Worm (Caenorhabditis elegans) whole organism, L1 larva: Measurements from ENCODE around the gene slc-17.1.

Experiments
- C04F5.9 ChIP-seq: sonication (generic microtip); optimal IDR thresholded peaks from 2 replicates; lab custom pipeline; 2016; ENCODE audit warnings: missing genetic modification characterization, missing compliant biosample characterization
- C16A3.4 ChIP-seq: fragments of 150-350 bp; optimal IDR thresholded peaks from 2 replicates; lab custom pipeline; 2014; ENCODE audit warnings: missing biosample characterization, missing genetic modification characterization
- F16B12.6 ChIP-seq: fragments of 150-350 bp; optimal IDR thresholded peaks from 2 replicates; lab custom pipeline; 2014; ENCODE audit warnings: missing biosample characterization, missing genetic modification characterization
- alr-1 ChIP-seq: fragments of 200-800 bp; sonication (Bioruptor generic); optimal IDR thresholded peaks from 2 replicates; lab custom pipeline; 2018; ENCODE audit warnings: borderline replicate concordance, mild to moderate bottlenecking, missing genetic modification characterization, missing compliant biosample characterization
- aly-2 ChIP-seq: fragments of 150-350 bp; optimal IDR thresholded peaks from 2 replicates; lab custom pipeline; 2014; ENCODE audit warnings: missing biosample characterization, missing genetic modification characterization
- ceh-63 ChIP-seq: fragments of 200-800 bp; sonication (Bioruptor generic); optimal IDR thresholded peaks from 2 replicates; lab custom pipeline; 2018; ENCODE audit warnings: mild to moderate bottlenecking, missing genetic modification characterization, missing compliant biosample characterization
- ceh-88 ChIP-seq: fragments of 200-800 bp; sonication (Bioruptor generic); IDR thresholded peaks from 2 replicates; pipeline ENCODE4 v1.3.6; 2022; ENCODE audit warnings: missing genetic modification characterization, missing compliant biosample characterization
- dpl-1 ChIP-seq, 3 experiments: fragments of 150-350 bp in 2 of 3; sonication (generic microtip) in 1 of 3; optimal IDR thresholded peaks; 2 replicates each; lab custom pipeline; 2014 to 2017; ENCODE audit warnings: missing biosample characterization in 3 of 3, missing genetic modification characterization in 3 of 3, missing genetic modification reagents in 3 of 3
- efl-1 ChIP-seq, 4 experiments: fragments of 150-350 bp; optimal IDR thresholded peaks in 3 of 4; peaks in 1 of 4; 1 replicate in 1 of 4; 2 replicates in 3 of 4; lab custom pipeline; 2014; ENCODE audit warnings: missing biosample characterization in 2 of 4, missing genetic modification characterization in 2 of 4, missing genetic modification reagents in 2 of 4
- efl-3 ChIP-seq: fragments of 200-800 bp; sonication (Bioruptor generic); optimal IDR thresholded peaks from 2 replicates; lab custom pipeline; 2018; ENCODE audit warnings: mild to moderate bottlenecking, missing genetic modification characterization, missing compliant biosample characterization
- egl-13 ChIP-seq: sonication (generic microtip); optimal IDR thresholded peaks from 2 replicates; lab custom pipeline; 2016; ENCODE audit warnings: missing genotype, missing genetic modification reagents, missing genetic modification characterization, missing compliant biosample characterization
- elt-3 ChIP-seq, 6 experiments: fragments of 150-350 bp in 1 of 6; sonication (generic microtip); optimal IDR thresholded peaks; 2 replicates each; lab custom pipeline; 2017 to 2018; ENCODE audit warnings: missing biosample characterization in 6 of 6, missing genetic modification characterization in 6 of 6, inconsistent platforms in 1 of 6
- ets-5 ChIP-seq: fragments of 200-800 bp; sonication (Bioruptor generic); IDR thresholded peaks from 2 replicates; pipeline ENCODE4 v1.3.6; 2022; ENCODE audit warnings: missing genetic modification characterization, missing compliant biosample characterization
- fkh-10 ChIP-seq: sonication (generic microtip); optimal IDR thresholded peaks from 2 replicates; lab custom pipeline; 2017; ENCODE audit warnings: missing biosample characterization, missing genetic modification reagents, missing genetic modification characterization
- grh-1 ChIP-seq: fragments of 200-800 bp; sonication (Bioruptor generic); IDR thresholded peaks from 2 replicates; pipeline ENCODE4 v1.3.6; 2022; ENCODE audit warnings: missing genetic modification reagents, missing genetic modification characterization, missing compliant biosample characterization
- hlh-17 ChIP-seq: fragments of 200-800 bp; sonication (Bioruptor generic); optimal IDR thresholded peaks from 2 replicates; lab custom pipeline; 2018; ENCODE audit warnings: missing genetic modification characterization, mild to moderate bottlenecking, missing compliant biosample characterization, moderate library complexity, borderline replicate concordance
- hlh-4 ChIP-seq: sonication (generic microtip); optimal IDR thresholded peaks from 2 replicates; lab custom pipeline; 2016; ENCODE audit warnings: mild to moderate bottlenecking, missing genetic modification characterization, missing compliant biosample characterization
- hpl-2 ChIP-seq: fragments of 150-350 bp; optimal IDR thresholded peaks from 2 replicates; lab custom pipeline; 2014; ENCODE audit warnings: missing biosample characterization, missing genetic modification reagents, missing genetic modification characterization
- irx-1 ChIP-seq: sonication (generic microtip); optimal IDR thresholded peaks from 2 replicates; lab custom pipeline; 2016; ENCODE audit warnings: missing genetic modification characterization, missing compliant biosample characterization
- isw-1 ChIP-seq: fragments of 200-800 bp; sonication (Bioruptor generic); IDR thresholded peaks from 2 replicates; pipeline ENCODE4 v1.3.6; 2022; ENCODE audit warnings: missing genetic modification characterization, missing compliant biosample characterization
- jun-1 ChIP-seq: fragments of 150-350 bp; optimal IDR thresholded peaks from 2 replicates; lab custom pipeline; 2014; ENCODE audit warnings: missing biosample characterization, missing genetic modification reagents, missing genetic modification characterization
- lin-14 ChIP-seq: fragments of 200-800 bp; sonication (Bioruptor generic); optimal IDR thresholded peaks from 2 replicates; lab custom pipeline; 2018; ENCODE audit warnings: mild to moderate bottlenecking, missing genetic modification characterization, moderate library complexity, missing compliant biosample characterization
- lin-39 ChIP-seq: fragments of 150-350 bp; optimal IDR thresholded peaks from 2 replicates; lab custom pipeline; 2014; ENCODE audit warnings: missing biosample characterization, missing genetic modification reagents, missing genetic modification characterization
- lir-3 ChIP-seq: sonication (generic microtip); optimal IDR thresholded peaks from 2 replicates; lab custom pipeline; 2016; ENCODE audit warnings: mild to moderate bottlenecking, missing genetic modification characterization, moderate library complexity, missing compliant biosample characterization; ENCODE audit not compliant: poor library complexity
- mdl-1 ChIP-seq, 2 experiments: fragments of 150-350 bp; optimal IDR thresholded peaks; 2 replicates each; lab custom pipeline; 2014 to 2017; ENCODE audit warnings: missing biosample characterization in 2 of 2, missing genetic modification characterization in 2 of 2, inconsistent platforms in 1 of 2
- mef-2 ChIP-seq: fragments of 150-350 bp; optimal IDR thresholded peaks from 2 replicates; lab custom pipeline; 2014; ENCODE audit warnings: missing biosample characterization, missing genetic modification characterization
- nhr-11 ChIP-seq: fragments of 150-350 bp; optimal IDR thresholded peaks from 2 replicates; lab custom pipeline; 2014; ENCODE audit warnings: missing biosample characterization, missing genetic modification characterization
- nhr-20 ChIP-seq: sonication (generic microtip); optimal IDR thresholded peaks from 2 replicates; lab custom pipeline; 2016; ENCODE audit warnings: mild to moderate bottlenecking, missing genetic modification characterization, missing compliant biosample characterization
- nhr-71 ChIP-seq: sonication (generic microtip); optimal IDR thresholded peaks from 2 replicates; lab custom pipeline; 2016; ENCODE audit warnings: mild to moderate bottlenecking, missing genetic modification characterization, moderate library complexity, missing compliant biosample characterization
- nhr-84 ChIP-seq: sonication (generic microtip); optimal IDR thresholded peaks from 2 replicates; lab custom pipeline; 2017; ENCODE audit warnings: missing biosample characterization, missing genetic modification characterization
- nhr-85 ChIP-seq: sonication (generic microtip); peaks from one replicate; lab custom pipeline; 2016; ENCODE audit warnings: missing genetic modification characterization, inconsistent platforms, missing compliant biosample characterization
- nhr-90 ChIP-seq: sonication (generic microtip); optimal IDR thresholded peaks from 2 replicates; lab custom pipeline; 2016; ENCODE audit warnings: mild to moderate bottlenecking, missing genetic modification characterization, missing compliant biosample characterization; ENCODE audit not compliant: poor library complexity
- pag-3 ChIP-seq: sonication (generic microtip); optimal IDR thresholded peaks from 2 replicates; lab custom pipeline; 2017; ENCODE audit warnings: missing genetic modification characterization, mild to moderate bottlenecking, missing compliant biosample characterization, antibody characterized with exemption, borderline replicate concordance; ENCODE audit not compliant: insufficient read depth
- rnt-1 ChIP-seq: sonication (generic microtip); optimal IDR thresholded peaks from 2 replicates; lab custom pipeline; 2016; ENCODE audit warnings: mild to moderate bottlenecking, missing genetic modification characterization, moderate library complexity, missing compliant biosample characterization
- snpc-4 ChIP-seq: fragments of 150-350 bp; optimal IDR thresholded peaks from 2 replicates; lab custom pipeline; 2014; ENCODE audit warnings: missing biosample characterization, missing genetic modification characterization
- snu-23 ChIP-seq: sonication (generic microtip); optimal IDR thresholded peaks from 2 replicates; lab custom pipeline; 2016; ENCODE audit warnings: missing genetic modification characterization, missing compliant biosample characterization
- sox-4 ChIP-seq: sonication (generic microtip); optimal IDR thresholded peaks from 2 replicates; lab custom pipeline; 2016; ENCODE audit warnings: missing genetic modification characterization, missing compliant biosample characterization
- sup-37 ChIP-seq: fragments of 200-800 bp; sonication (Bioruptor generic); optimal IDR thresholded peaks from 2 replicates; lab custom pipeline; 2018; ENCODE audit warnings: mild to moderate bottlenecking, missing genetic modification characterization, missing compliant biosample characterization
- tbx-2 ChIP-seq: sonication (generic microtip); optimal IDR thresholded peaks from 2 replicates; lab custom pipeline; 2016; ENCODE audit warnings: missing genetic modification characterization, missing compliant biosample characterization
- unc-30 ChIP-seq: sonication (generic microtip); optimal IDR thresholded peaks from 2 replicates; lab custom pipeline; 2017; ENCODE audit warnings: missing biosample characterization, missing genetic modification characterization
- unc-62 ChIP-seq: fragments of 150-350 bp; optimal IDR thresholded peaks from 2 replicates; lab custom pipeline; 2014; ENCODE audit warnings: missing biosample characterization, missing genetic modification reagents, missing genetic modification characterization
- zag-1 ChIP-seq: fragments of 150-350 bp; optimal IDR thresholded peaks from 2 replicates; lab custom pipeline; 2014; ENCODE audit warnings: missing biosample characterization, missing genetic modification characterization
- zip-4 ChIP-seq: fragments of 200-800 bp; sonication (Bioruptor generic); optimal IDR thresholded peaks from 2 replicates; lab custom pipeline; 2018; ENCODE audit warnings: mild to moderate bottlenecking, missing genetic modification characterization, moderate library complexity, missing compliant biosample characterization

slc-17.1 gene

DNA sequence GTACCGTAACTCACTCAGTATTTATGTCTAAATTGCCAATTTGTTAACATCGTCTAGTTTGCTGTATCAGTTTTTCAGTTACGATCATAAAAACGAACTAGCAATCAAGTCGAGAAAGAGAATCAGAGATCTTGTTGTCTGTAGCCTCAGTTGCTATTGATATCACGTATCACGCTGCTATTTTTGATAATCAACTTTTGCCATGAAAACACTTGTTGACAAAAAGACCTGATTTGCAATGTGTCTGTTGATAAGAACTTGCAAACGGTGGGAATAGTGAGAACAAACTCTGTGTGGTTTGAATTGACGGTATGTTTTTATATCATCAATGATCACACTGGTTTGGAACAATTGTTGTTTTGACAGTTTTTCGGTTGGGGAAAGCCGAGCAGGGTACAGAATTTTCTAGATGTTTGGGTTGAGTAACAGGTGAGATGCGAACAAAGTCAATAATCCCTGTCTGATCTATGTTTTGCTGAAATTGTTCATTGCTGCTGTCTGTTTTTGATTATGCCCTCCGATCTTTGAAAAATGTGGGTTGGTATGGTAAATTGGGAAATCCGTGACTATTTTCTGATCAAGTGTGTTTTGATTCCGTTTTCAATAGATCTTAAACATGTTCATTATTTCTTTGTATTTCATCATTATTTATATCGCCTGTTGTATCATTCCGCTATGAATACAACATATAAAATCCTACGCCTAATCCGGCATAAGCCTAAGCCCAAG, 44.5 kb upstream of the slc-17.1 start (continued):
- TF ChIP-seq nhr-90 (tag; lab: Kevin White, UChicago): no peak
- TF ChIP-seq sup-37 (GFP tag; lab: Kevin White, UChicago): no peak
- TF ChIP-seq lin-39: no peak
- TF ChIP-seq zag-1: no peak
- TF ChIP-seq jun-1: no peak
- TF ChIP-seq lin-14 (GFP tag; lab: Kevin White, UChicago): peak; percentile 57
- TF ChIP-seq hlh-17 (GFP tag; lab: Kevin White, UChicago): no peak
- TF ChIP-seq efl-1 (optimal IDR thresholded peaks at IDR 0.05; lab: Kevin White, UChicago): no peak
- TF ChIP-seq efl-1 (GFP tag; optimal IDR thresholded peaks at IDR 0.05 in 1 of 2; lab: Kevin White, UChicago): no peak
- peak in 1 of 2 experiments; percentile 13 for TF ChIP-seq mdl-1 (tag; optimal IDR thresholded peaks at IDR 0.05; lab: Kevin White, UChicago)
- no peak for TF ChIP-seq C04F5.9 (tag; lab: Kevin White, UChicago)
- TF ChIP-seq lir-3 (tag; lab: Kevin White, UChicago): no peak
- TF ChIP-seq grh-1 (GFP tag; lab: Robert Waterston, UW): no peak
- peak in 2 of 6 experiments; percentile 64 to 76 for TF ChIP-seq elt-3 (tag; optimal IDR thresholded peaks at IDR 0.05; lab: Kevin White, UChicago)
- no peak for TF ChIP-seq aly-2
- peak; percentile 26 for TF ChIP-seq nhr-71 (tag; lab: Kevin White, UChicago)
- TF ChIP-seq efl-3: no peak
- TF ChIP-seq unc-30 (tag; lab: Kevin White, UChicago): no peak
- no peak for TF ChIP-seq hpl-2
- TF ChIP-seq isw-1 (GFP tag; lab: Robert Waterston, UW): no peak
- TF ChIP-seq egl-13 (tag; lab: Kevin White, UChicago): no peak
- no peak for TF ChIP-seq alr-1 (tag; lab: Kevin White, UChicago)

DNA sequence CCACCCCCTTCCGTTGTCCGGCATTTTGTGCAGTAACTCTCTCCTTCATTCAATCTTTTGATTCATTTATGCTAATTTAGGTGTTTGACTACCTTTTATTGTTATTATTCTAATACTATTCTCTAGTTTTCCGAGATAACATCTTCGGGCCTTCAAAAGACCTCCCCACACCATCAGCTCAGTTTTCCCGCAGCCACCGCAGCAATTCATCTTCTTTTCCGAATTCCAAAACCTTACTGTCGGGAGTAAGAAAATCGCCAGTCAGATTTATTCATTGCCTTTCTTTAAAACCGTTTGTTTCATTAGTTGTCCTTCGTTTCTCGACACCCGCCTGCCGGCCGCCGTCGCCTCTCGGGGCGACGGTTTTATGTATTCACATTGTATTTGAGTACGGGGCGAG, 43.4 kb upstream of the slc-17.1 start:
- TF ChIP-seq lin-14 (GFP tag; lab: Kevin White, UChicago) (peak; percentile 36), nhr-20 (tag; lab: Kevin White, UChicago) (peak; percentile 68), rnt-1 (peak; percentile 11), sox-4 (tag; lab: Kevin White, UChicago) (no peak), nhr-85 (peak; percentile 74), nhr-71 (tag; lab: Kevin White, UChicago) (no peak)

DNA sequence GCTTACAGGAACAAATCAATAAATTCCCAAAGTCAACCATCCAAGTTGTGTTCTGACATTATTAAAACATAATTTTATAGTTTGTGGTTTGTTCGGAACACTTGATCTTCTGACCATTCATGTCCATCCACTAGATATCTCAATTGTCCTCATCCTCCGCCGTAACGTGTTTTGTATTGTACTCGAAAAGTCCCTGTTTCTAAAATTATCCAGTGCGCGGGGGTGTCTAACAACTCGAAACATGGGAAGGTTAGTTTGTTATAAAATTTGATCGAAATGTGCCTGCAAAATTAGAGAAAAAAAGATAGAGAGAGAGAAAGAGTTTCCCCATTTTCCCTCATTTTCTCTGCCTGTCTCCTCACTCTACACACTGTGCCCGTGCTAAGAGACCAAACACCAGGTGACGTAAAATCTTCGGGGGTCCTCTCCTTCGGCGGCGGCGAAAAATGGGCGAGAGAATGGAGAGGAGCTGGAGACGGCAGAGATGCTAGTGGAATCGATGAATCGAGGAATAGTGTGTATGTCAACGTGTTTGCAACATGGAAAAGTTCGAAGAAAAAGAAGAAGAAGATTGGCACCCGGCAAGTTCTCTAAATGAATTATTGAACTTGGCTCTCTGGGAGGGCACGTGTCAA, 41.0 kb upstream of the slc-17.1 start:
- TF ChIP-seq ceh-88 (GFP tag; lab: Robert Waterston, UW) (peak; percentile 46; the same call in 1 of the 2 replicates), nhr-84 (tag; lab: Kevin White, UChicago) (no peak), mef-2 (tag; lab: Kevin White, UChicago) (peak; percentile 80), mdl-1 (tag; optimal IDR thresholded peaks at IDR 0.05; lab: Kevin White, UChicago) (peak; percentile 67 to 95), C16A3.4 (tag; lab: Kevin White, UChicago) (peak; percentile 75), egl-13 (tag; lab: Kevin White, UChicago) (peak; percentile 94), jun-1 (no peak), zip-4 (GFP tag; lab: Kevin White, UChicago) (peak; percentile 57), nhr-20 (tag; lab: Kevin White, UChicago) (peak; percentile 99), F16B12.6 (tag; lab: Kevin White, UChicago) (no peak), hlh-4 (tag; lab: Kevin White, UChicago) (no peak), dpl-1 (GFP tag; optimal IDR thresholded peaks at IDR 0.05; lab: Kevin White, UChicago) (peak; percentile 20 to 42 (median 40)), snpc-4 (tag; lab: Kevin White, UChicago) (peak; percentile 62), nhr-90 (tag; lab: Kevin White, UChicago) (peak; percentile 79), sup-37 (GFP tag; lab: Kevin White, UChicago) (peak; percentile 79), ets-5 (GFP tag; lab: Robert Waterston, UW) (no peak), tbx-2 (tag; lab: Kevin White, UChicago) (peak; percentile 93), nhr-11 (tag; lab: Kevin White, UChicago) (peak; percentile 56), sox-4 (tag; lab: Kevin White, UChicago) (peak; percentile 47), hlh-17 (GFP tag; lab: Kevin White, UChicago) (no peak), lir-3 (tag; lab: Kevin White, UChicago) (peak; percentile 72), ceh-63 (GFP tag; lab: Kevin White, UChicago) (no peak), snu-23 (GFP tag; lab: Kevin White, UChicago) (peak; percentile 95), fkh-10 (peak; percentile 51), C04F5.9 (tag; lab: Kevin White, UChicago) (peak; percentile 34), efl-1 (optimal IDR thresholded peaks at IDR 0.05; lab: Kevin White, UChicago) (peak; percentile 60 to 72), efl-1 (GFP tag; optimal IDR thresholded peaks at IDR 0.05 in 1 of 2; lab: Kevin White, UChicago) (no peak), hpl-2 (peak; percentile 57), pag-3 (tag; lab: Kevin White, UChicago) (peak; percentile 63), irx-1 (peak; percentile 69), unc-62 (GFP tag; lab: Kevin White, UChicago) (no peak)
